Fruit fly (Drosophila melanogaster): ENCODE data around the gene Tb.

The Tb gene

dm6 chr3R:26700125-26700524 lies 43.9 kb downstream of the Tb start (continued):
- no peak for TF ChIP-seq CG31365 (tag; optimal IDR thresholded peaks at IDR 0.05)
- no peak for TF ChIP-seq CG3847 (GFP tag; IDR thresholded peaks at IDR 0.05)
- no peak for TF ChIP-seq sug (tag; optimal IDR thresholded peaks at IDR 0.05)
- no peak for TF ChIP-seq onecut (GFP tag; IDR thresholded peaks at IDR 0.05)
- TF ChIP-seq ssp (GFP tag; IDR thresholded peaks at IDR 0.05), result no peak
- no peak for TF ChIP-seq sens-2 (GFP tag; IDR thresholded peaks at IDR 0.05)
- peak; percentile 59 for TF ChIP-seq lab (GFP tag; optimal IDR thresholded peaks at IDR 0.05)
- TF ChIP-seq dmrt99B (tag; optimal IDR thresholded peaks at IDR 0.05), result peak; percentile 34
- peak; percentile 0 for TF ChIP-seq Hmr (GFP tag; optimal IDR thresholded peaks at IDR 0.05)
- no peak for TF ChIP-seq ac (GFP tag; optimal IDR thresholded peaks at IDR 0.05)
- no peak for TF ChIP-seq CG9727 (GFP tag; optimal IDR thresholded peaks at IDR 0.05)
- TF ChIP-seq Elba2 (GFP tag; optimal IDR thresholded peaks at IDR 0.05), result no peak
- 0 out of 2 replicates have a peak, but pooled peaks have one; percentile 22 for TF ChIP-seq Ptx1 (GFP tag; IDR thresholded peaks at IDR 0.05)
- no peak for TF ChIP-seq salm (tag; optimal IDR thresholded peaks at IDR 0.05)
- TF ChIP-seq CG10565 (GFP tag; optimal IDR thresholded peaks at IDR 0.05), result no peak
- peak; percentile 28 for TF ChIP-seq sens (GFP tag)
- 0 out of 3 replicates have a peak, but pooled peaks have one; percentile 34 for TF ChIP-seq ken (GFP tag; IDR thresholded peaks at IDR 0.05)
- TF ChIP-seq CG13296 (GFP tag; optimal IDR thresholded peaks at IDR 0.05), result no peak
- TF ChIP-seq row (GFP tag; IDR thresholded peaks at IDR 0.05), result peak; percentile 42; the same call in 1 of the 3 replicates
- TF ChIP-seq insv (GFP tag; optimal IDR thresholded peaks at IDR 0.05), result no peak
- TF ChIP-seq hbn (GFP tag; IDR thresholded peaks at IDR 0.05; ENCODE audit: partially characterized antibody), result no peak
- no peak for TF ChIP-seq CG9817 (tag; optimal IDR thresholded peaks at IDR 0.05)
- TF ChIP-seq bigmax (GFP tag; optimal IDR thresholded peaks at IDR 0.05), result no peak
- no peak for TF ChIP-seq en (GFP tag; optimal IDR thresholded peaks at IDR 0.05)
- no peak for TF ChIP-seq pita (GFP tag; optimal IDR thresholded peaks at IDR 0.05)
- TF ChIP-seq crc (GFP tag; optimal IDR thresholded peaks at IDR 0.05), result no peak
- TF ChIP-seq YL-1 (GFP tag; optimal IDR thresholded peaks at IDR 0.05), result no peak
- TF ChIP-seq scrt (GFP tag; optimal IDR thresholded peaks at IDR 0.05), result no peak
- peak in 1 of 2 experiments; percentile 15 for TF ChIP-seq Hr51 (GFP tag; optimal IDR thresholded peaks at IDR 0.05)
- TF ChIP-seq gem (tag; optimal IDR thresholded peaks at IDR 0.05), result no peak
- no peak for TF ChIP-seq CG14965 (GFP tag; optimal IDR thresholded peaks at IDR 0.05; ENCODE audit: borderline replicate concordance)
- TF ChIP-seq slbo (GFP tag; IDR thresholded peaks at IDR 0.05), result 0 out of 2 replicates have a peak, but pooled peaks have one; percentile 24
- TF ChIP-seq CG7987 (GFP tag; optimal IDR thresholded peaks at IDR 0.05), result no peak
- TF ChIP-seq toy (GFP tag; IDR thresholded peaks at IDR 0.05), result no peak
- no peak for TF ChIP-seq CG13123 (GFP tag; optimal IDR thresholded peaks at IDR 0.05)
- no peak for TF ChIP-seq bowl (GFP tag; IDR thresholded peaks at IDR 0.05)
- TF ChIP-seq Oaz (GFP tag; IDR thresholded peaks at IDR 0.05), result no peak
- TF ChIP-seq vnd (GFP tag; IDR thresholded peaks at IDR 0.05; ENCODE audit: partially characterized antibody), result no peak
- TF ChIP-seq CG10366 (GFP tag; IDR thresholded peaks at IDR 0.05), result no peak; the same call in 1 of the 2 replicates
- TF ChIP-seq CG13287 (GFP tag; IDR thresholded peaks at IDR 0.05; ENCODE audit: partially characterized antibody), result no peak
- TF ChIP-seq CkIIα-i1 (GFP tag; IDR thresholded peaks at IDR 0.05), result no peak
- no peak for TF ChIP-seq CG6654 (GFP tag; optimal IDR thresholded peaks at IDR 0.05)
- peak; percentile 16 for TF ChIP-seq CG11504 (tag; optimal IDR thresholded peaks at IDR 0.05)
- no peak for TF ChIP-seq CG3995 (GFP tag; optimal IDR thresholded peaks at IDR 0.05)
- no peak for TF ChIP-seq CG2199 (GFP tag; IDR thresholded peaks at IDR 0.05)
- no peak for TF ChIP-seq yki (optimal IDR thresholded peaks at IDR 0.05)
- no peak for TF ChIP-seq gfzf (GFP tag; optimal IDR thresholded peaks at IDR 0.05)
- TF ChIP-seq zen2 (GFP tag; IDR thresholded peaks at IDR 0.05; ENCODE audit: partially characterized antibody), result no peak
- TF ChIP-seq CG18011 (GFP tag; optimal IDR thresholded peaks at IDR 0.05), result no peak
- no peak for TF ChIP-seq CG5180 (GFP tag; optimal IDR thresholded peaks at IDR 0.05)
- no peak for TF ChIP-seq CG6813 (GFP tag; optimal IDR thresholded peaks at IDR 0.05)

All from whole organism, embryonic.